Worm (Caenorhabditis elegans): ENCODE data around the gene Y54G2A.41.
A peak's percentile ranks its signal among the peaks of the same experiment; 100 is the strongest.
"Not testable (repeated sequence)": the region's sequence is repeated elsewhere in the genome, so short reads cannot be mapped to it uniquely, and the experiment has no call there.

Y54G2A.41 gene

ce11 chrIV:2801004-2801403 is 49.3 kb downstream of the Y54G2A.41 start (continued):
- TF ChIP-seq madf-9 (GFP tag; conservative IDR thresholded peaks at IDR 0.05) (no peak; the same call in 1 of the 2 replicates), zfp-3 (GFP tag; conservative IDR thresholded peaks at IDR 0.05) (peak; percentile 72; the same call in 1 of the 2 replicates), pqm-1 (tag; optimal IDR thresholded peaks at IDR 0.05) (no peak), F44E2.7 (GFP tag; IDR thresholded peaks at IDR 0.05) (peak; percentile 68; the same call in 1 of the 2 replicates), mxl-2 (GFP tag; conservative IDR thresholded peaks at IDR 0.05) (no peak), Y5F2A.4 (GFP tag; optimal IDR thresholded peaks at IDR 0.05) (peak; percentile 20), dpl-1 (GFP tag; optimal IDR thresholded peaks at IDR 0.05) (peak; percentile 22), nhr-42 (GFP tag; IDR thresholded peaks at IDR 0.05) (no peak), attf-4 (tag; optimal IDR thresholded peaks at IDR 0.05) (no peak), snpc-1.2 (GFP tag; IDR thresholded peaks at IDR 0.05) (peak; percentile 55), F49E8.2 (tag; optimal IDR thresholded peaks at IDR 0.05; ENCODE audit: borderline replicate concordance) (peak; percentile 23), dve-1 (tag; optimal IDR thresholded peaks at IDR 0.05; ENCODE audit: insufficient read depth) (peak; percentile 66), egl-43 (GFP tag; IDR thresholded peaks at IDR 0.05) (peak; percentile 91), ceh-28 (tag; optimal IDR thresholded peaks at IDR 0.05) (no peak), ceh-20 (GFP tag; IDR thresholded peaks at IDR 0.05) (peak; percentile 29; the same call in 1 of the 2 replicates), spr-1 (tag; optimal IDR thresholded peaks at IDR 0.05) (peak; percentile 26), nhr-237 (tag; optimal IDR thresholded peaks at IDR 0.05) (no peak), pha-4 (GFP tag; IDR thresholded peaks at IDR 0.05) (peak; percentile 75), pha-4 (tag; optimal IDR thresholded peaks at IDR 0.05) (no peak), nhr-102 (tag; optimal IDR thresholded peaks at IDR 0.05) (no peak), php-3 (GFP tag; IDR thresholded peaks at IDR 0.05) (0 out of 2 replicates have a peak, but pooled peaks have one; percentile 38), lin-1 (GFP tag; IDR thresholded peaks at IDR 0.05) (0 out of 2 replicates have a peak, but pooled peaks have one; percentile 46), daf-16 (GFP tag; optimal IDR thresholded peaks at IDR 0.05) (peak in 1 of 2 experiments; percentile 56), daf-16 (tag; optimal IDR thresholded peaks at IDR 0.05) (peak; percentile 17)

ce11 chrIV:2801558-2801957 is 49.9 kb downstream of the Y54G2A.41 start, which contains the start of gene Y54G2A.44:
Gene Y54G2A.44 (plus strand): TSS chrIV:2801858.
- TF ChIP-seq ama-1 (optimal IDR thresholded peaks at IDR 0.05); lin-1 (GFP tag; IDR thresholded peaks at IDR 0.05); zip-2 (tag; optimal IDR thresholded peaks at IDR 0.05): not testable (repeated sequence)

ce11 chrIV:2802193-2802592 is 50.5 kb downstream of the Y54G2A.41 start:
- TF ChIP-seq madf-9 (GFP tag; conservative IDR thresholded peaks at IDR 0.05) (peak; percentile 68; the same call in 1 of the 2 replicates), dmd-6 (GFP tag; IDR thresholded peaks at IDR 0.05) (peak; percentile 28; the same call in 1 of the 2 replicates), lsy-2 (tag; optimal IDR thresholded peaks at IDR 0.05) (peak in 1 of 2 experiments; percentile 2), lin-13 (GFP tag; optimal IDR thresholded peaks at IDR 0.05) (peak; percentile 3), dve-1 (tag; optimal IDR thresholded peaks at IDR 0.05; ENCODE audit: insufficient read depth) (peak; percentile 13), sdz-12 (GFP tag; optimal IDR thresholded peaks at IDR 0.05) (no peak), hlh-30 (tag; optimal IDR thresholded peaks at IDR 0.05; ENCODE audit: insufficient read depth) (peak; percentile 42), vab-7 (GFP tag; IDR thresholded peaks at IDR 0.05) (peak; percentile 86), egl-27 (tag; optimal IDR thresholded peaks at IDR 0.05) (no peak), dmd-8 (GFP tag; IDR thresholded peaks at IDR 0.05) (peak; percentile 67; the same call in 1 of the 2 replicates), lim-7 (GFP tag; IDR thresholded peaks at IDR 0.05) (peak; percentile 83), daf-19 (GFP tag; conservative IDR thresholded peaks at IDR 0.05) (no peak), egl-43 (GFP tag; IDR thresholded peaks at IDR 0.05) (peak; percentile 91), arid-1 (GFP tag; conservative IDR thresholded peaks at IDR 0.05) (peak; percentile 48; the same call in 1 of the 2 replicates), ceh-44 (GFP tag; IDR thresholded peaks at IDR 0.05) (peak; percentile 65; the same call in 1 of the 2 replicates), ctbp-1 (GFP tag; IDR thresholded peaks at IDR 0.05) (peak; percentile 52; the same call in 1 of the 2 replicates), Y48G9A.11 (GFP tag; IDR thresholded peaks at IDR 0.05) (peak; percentile 75), aha-1 (tag) (peak; percentile 95), F44E2.7 (GFP tag; IDR thresholded peaks at IDR 0.05) (0 out of 2 replicates have a peak, but pooled peaks have one; percentile 23), T26A8.4 (GFP tag; IDR thresholded peaks at IDR 0.05) (peak; percentile 41), dmd-9 (GFP tag; IDR thresholded peaks at IDR 0.05) (peak; percentile 61; the same call in 1 of the 2 replicates), ZK337.2 (GFP tag; IDR thresholded peaks at IDR 0.05) (no peak), ces-1 (GFP tag; optimal IDR thresholded peaks at IDR 0.05) (no peak), madf-5 (GFP tag; IDR thresholded peaks at IDR 0.05) (0 out of 4 replicates have a peak, but pooled peaks of 1 of the 2 experiments have one; percentile 51), zfp-2 (tag; optimal IDR thresholded peaks at IDR 0.05) (no peak), daf-16 (GFP tag; optimal IDR thresholded peaks at IDR 0.05) (peak in 1 of 2 experiments; percentile 69), daf-16 (tag; optimal IDR thresholded peaks at IDR 0.05) (peak; percentile 27)
